Fruit fly (Drosophila melanogaster): Measurements from ENCODE around the gene CG4836.

DNA sequence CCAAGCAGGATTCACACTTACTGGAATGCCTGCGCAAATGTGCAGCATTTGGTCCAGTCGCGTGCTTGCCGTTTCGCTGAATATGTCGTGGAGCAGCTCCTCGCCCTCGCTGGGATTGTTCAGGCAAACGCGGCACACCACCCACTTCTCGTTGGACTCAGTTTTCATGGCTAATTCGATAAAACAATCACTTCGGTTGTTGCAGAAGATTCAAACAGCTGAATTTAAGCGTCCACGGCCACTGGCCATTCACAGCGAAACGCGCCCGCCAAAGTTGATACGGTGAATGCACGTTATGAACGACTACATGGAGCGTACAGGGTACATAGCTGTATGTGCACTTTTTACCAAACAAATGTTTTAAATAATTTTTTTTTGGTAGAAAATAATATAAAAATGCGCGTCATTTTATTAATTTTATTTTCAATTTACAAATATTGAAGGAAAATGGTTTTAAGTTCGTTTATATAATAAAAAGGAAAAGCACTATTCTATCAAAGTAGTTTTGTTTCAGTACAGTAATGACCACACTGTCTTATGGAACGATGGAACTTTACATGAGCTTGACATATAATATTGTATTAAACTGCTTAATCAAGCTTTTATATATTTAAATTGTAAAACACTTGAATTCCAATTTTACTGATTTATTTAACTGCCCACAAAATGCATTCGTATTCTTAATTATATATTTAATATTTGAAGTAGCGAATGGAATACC lies 17.5 kb downstream of the CG4836 start, which contains the start of gene trem:
- TF ChIP-seq h (optimal IDR thresholded peaks at IDR 0.05) (no peak), psq (optimal IDR thresholded peaks at IDR 0.05) (no peak), Myc (optimal IDR thresholded peaks at IDR 0.05) (no peak), Sin3A (optimal IDR thresholded peaks at IDR 0.05) (no peak), insv (optimal IDR thresholded peaks at IDR 0.05) (no peak), ttk (optimal IDR thresholded peaks at IDR 0.05) (no peak)

All from Kc167 (cell line).